Fruit fly (Drosophila melanogaster) whole organism, embryonic: ENCODE data around the gene PPYR1.

Experiments
- Atf3 ChIP-seq: fragments of 200-800 bp; sonication (Bioruptor generic); optimal IDR thresholded peaks from 3 replicates; lab custom pipeline; 2016; ENCODE audit warnings: missing biosample characterization, missing genetic modification characterization
- BtbVII ChIP-seq: fragments of 200-800 bp; sonication (Bioruptor generic); optimal IDR thresholded peaks from 3 replicates; lab custom pipeline; 2017; ENCODE audit warnings: missing biosample characterization, mild to moderate bottlenecking, missing genetic modification characterization
- CG1024 ChIP-seq: fragments of 200-800 bp; sonication (Bioruptor generic); IDR thresholded peaks from 2 replicates; pipeline ENCODE4 v1.3.6; 2022; ENCODE audit warnings: missing biosample characterization, missing genetic modification characterization
- CG10654 ChIP-seq: fragments of 200-800 bp; sonication (Bioruptor generic); optimal IDR thresholded peaks from 2 replicates; lab custom pipeline; 2016; ENCODE audit warnings: missing biosample characterization, missing genetic modification characterization
- CG10959 ChIP-seq: fragments of 200-800 bp; sonication (Bioruptor generic); IDR thresholded peaks from 2 replicates; pipeline ENCODE4 v1.3.6; 2022; ENCODE audit warnings: missing biosample characterization, missing genetic modification characterization
- CG11085 ChIP-seq: fragments of 200-800 bp; sonication (Bioruptor generic); IDR thresholded peaks from 2 replicates; pipeline ENCODE4 v1.3.6; 2022; ENCODE audit warnings: missing biosample characterization, missing genetic modification characterization
- CG1233 ChIP-seq: fragments of 200-800 bp; sonication (Bioruptor generic); optimal IDR thresholded peaks from 4 replicates; lab custom pipeline; 2018; ENCODE audit warnings: missing biosample characterization, mild to moderate bottlenecking, missing genetic modification characterization
- CG14050 ChIP-seq: fragments of 200-800 bp; sonication (Bioruptor generic); IDR thresholded peaks from 3 replicates; pipeline ENCODE4 v1.3.6; 2022; ENCODE audit warnings: missing biosample characterization, missing genetic modification characterization
- CG16815 ChIP-seq: fragments of 200-800 bp; sonication (Bioruptor generic); optimal IDR thresholded peaks from 3 replicates; lab custom pipeline; 2017; ENCODE audit warnings: missing biosample characterization, mild to moderate bottlenecking, missing genetic modification characterization
- CG18476 ChIP-seq: fragments of 200-800 bp; sonication (Bioruptor generic); optimal IDR thresholded peaks from 2 replicates; lab custom pipeline; 2016; ENCODE audit warnings: missing biosample characterization, mild to moderate bottlenecking, missing genetic modification characterization
- CG18764 ChIP-seq: fragments of 200-800 bp; sonication (Bioruptor generic); optimal IDR thresholded peaks from 3 replicates; lab custom pipeline; 2016; ENCODE audit warnings: missing biosample characterization, missing genetic modification characterization
- CG30431 ChIP-seq: fragments of 200-800 bp; sonication (Bioruptor generic); optimal IDR thresholded peaks from 2 replicates; lab custom pipeline; 2017; ENCODE audit warnings: missing biosample characterization, missing genetic modification characterization
- CG33213 ChIP-seq: fragments of 200-800 bp; sonication (Bioruptor generic); optimal IDR thresholded peaks from 3 replicates; lab custom pipeline; 2016; ENCODE audit warnings: missing biosample characterization, missing genetic modification characterization
- CG4404 ChIP-seq: fragments of 200-800 bp; sonication (Bioruptor generic); IDR thresholded peaks from 2 replicates; pipeline ENCODE4 v1.3.6; 2022; ENCODE audit warnings: missing biosample characterization, missing genetic modification characterization
- CG6791 ChIP-seq: fragments of 200-800 bp; sonication (Bioruptor generic); IDR thresholded peaks from 3 replicates; pipeline ENCODE4 v1.3.6; 2022; ENCODE audit warnings: missing biosample characterization, missing genetic modification characterization; ENCODE audit not compliant: partially characterized antibody
- CG7357 ChIP-seq: fragments of 200-800 bp; sonication (Bioruptor generic); IDR thresholded peaks from 3 replicates; pipeline ENCODE4 v1.3.6; 2022; ENCODE audit warnings: missing biosample characterization, missing genetic modification characterization
- CG8281 ChIP-seq: fragments of 200-800 bp; sonication (Bioruptor generic); optimal IDR thresholded peaks from 2 replicates; lab custom pipeline; 2018; ENCODE audit warnings: missing biosample characterization, mild to moderate bottlenecking, missing genetic modification characterization, moderate library complexity
- CG8478 ChIP-seq: fragments of >200 bp; optimal IDR thresholded peaks from 2 replicates; lab custom pipeline; 2018
- CG9437 ChIP-seq: fragments of 200-800 bp; sonication (Bioruptor generic); optimal IDR thresholded peaks from 2 replicates; lab custom pipeline; 2018; ENCODE audit warnings: missing biosample characterization, mild to moderate bottlenecking, missing genetic modification characterization
- CG9932 ChIP-seq: fragments of 200-800 bp; sonication (Bioruptor generic); IDR thresholded peaks from 2 replicates; pipeline ENCODE4 v1.3.6; 2022; ENCODE audit warnings: missing biosample characterization, missing genetic modification characterization
- CoRest ChIP-seq: fragments of 200-800 bp; sonication (Bioruptor generic); optimal IDR thresholded peaks from 3 replicates; lab custom pipeline; 2018; ENCODE audit warnings: missing biosample characterization, mild to moderate bottlenecking, missing genetic modification characterization, moderate library complexity
- D19B ChIP-seq: fragments of 200-800 bp; sonication (Bioruptor generic); optimal IDR thresholded peaks from 2 replicates; lab custom pipeline; 2017; ENCODE audit warnings: missing biosample characterization, mild to moderate bottlenecking, missing genetic modification characterization
- Dad ChIP-seq: fragments of 200-800 bp; sonication (Bioruptor generic); optimal IDR thresholded peaks from 3 replicates; lab custom pipeline; 2016; ENCODE audit warnings: missing biosample characterization, missing genetic modification characterization
- Dp ChIP-seq: fragments of 200-800 bp; sonication (Bioruptor generic); optimal IDR thresholded peaks from 2 replicates; lab custom pipeline; 2018; ENCODE audit warnings: missing biosample characterization, mild to moderate bottlenecking, missing genetic modification characterization, moderate library complexity
- HLH54F ChIP-seq: fragments of 200-800 bp; sonication (Bioruptor generic); optimal IDR thresholded peaks from 3 replicates; lab custom pipeline; 2016; ENCODE audit warnings: missing biosample characterization, missing genetic modification characterization
- Lhr ChIP-seq: fragments of 200-800 bp; sonication (Bioruptor generic); optimal IDR thresholded peaks from 3 replicates; lab custom pipeline; 2017; ENCODE audit warnings: mild to moderate bottlenecking, missing biosample characterization, missing genetic modification reagents, missing genetic modification characterization
- Stat92E ChIP-seq, 3 experiments: fragments of >200 bp in 2 of 3; fragments of 200-800 bp in 1 of 3; sonication (Bioruptor generic) in 1 of 3; optimal IDR thresholded peaks; 2 replicates each; lab custom pipeline; 2017 to 2019; ENCODE audit warnings: missing biosample characterization in 3 of 3, missing genetic modification characterization in 3 of 3, mild to moderate bottlenecking in 1 of 3, moderate library complexity in 1 of 3
- Usf ChIP-seq: fragments of 200-800 bp; sonication (Bioruptor generic); optimal IDR thresholded peaks from 2 replicates; lab custom pipeline; 2017; ENCODE audit warnings: missing genotype, missing biosample characterization, missing genetic modification characterization
- ac ChIP-seq: fragments of 200-800 bp; sonication (Bioruptor generic); optimal IDR thresholded peaks from 3 replicates; lab custom pipeline; 2017; ENCODE audit warnings: missing biosample characterization, mild to moderate bottlenecking, missing genetic modification characterization
- ap ChIP-seq: fragments of 200-800 bp; sonication (Bioruptor generic); IDR thresholded peaks from 2 replicates; pipeline ENCODE4 v1.3.6; 2022; ENCODE audit warnings: missing biosample characterization, missing genetic modification characterization
- bab2 ChIP-seq: fragments of 200-800 bp; sonication (Bioruptor generic); optimal IDR thresholded peaks from 2 replicates; lab custom pipeline; 2016; ENCODE audit warnings: missing biosample characterization, missing genetic modification characterization
- bcd ChIP-seq: fragments of 200-800 bp; sonication (Bioruptor generic); optimal IDR thresholded peaks from 2 replicates; lab custom pipeline; 2017; ENCODE audit warnings: missing biosample characterization, mild to moderate bottlenecking, missing genetic modification characterization
- br ChIP-seq: fragments of >200 bp; optimal IDR thresholded peaks from 2 replicates; lab custom pipeline; 2017
- bsh ChIP-seq, 2 experiments: fragments of 200-800 bp; sonication (Bioruptor generic); optimal IDR thresholded peaks; 2 replicates each; lab custom pipeline; 2017 to 2018; ENCODE audit warnings: mild to moderate bottlenecking in 2 of 2, missing biosample characterization in 2 of 2, missing genetic modification characterization in 2 of 2, moderate library complexity in 1 of 2
- cato ChIP-seq: fragments of 200-800 bp; sonication (Bioruptor generic); optimal IDR thresholded peaks from 2 replicates; lab custom pipeline; 2016; ENCODE audit warnings: missing biosample characterization, missing genetic modification characterization, borderline replicate concordance
- chm ChIP-seq: fragments of 200-800 bp; sonication (Bioruptor generic); IDR thresholded peaks from 2 replicates; pipeline ENCODE4 v1.3.6; 2022; ENCODE audit warnings: missing biosample characterization, missing genetic modification characterization
- croc ChIP-seq: fragments of 200-800 bp; sonication (Bioruptor generic); conservative IDR thresholded peaks from 3 replicates; pipeline ENCODE4 v1.3.6; 2022; ENCODE audit warnings: missing biosample characterization, missing genetic modification characterization
- crp ChIP-seq, 2 experiments: fragments of 200-800 bp; sonication (Bioruptor generic); optimal IDR thresholded peaks; 2 replicates in 1 of 2; 3 replicates in 1 of 2; lab custom pipeline; 2017; ENCODE audit warnings: missing biosample characterization in 2 of 2, missing genetic modification characterization in 2 of 2, mild to moderate bottlenecking in 1 of 2, moderate library complexity in 1 of 2
- cwo ChIP-seq: fragments of 200-800 bp; sonication (Bioruptor generic); optimal IDR thresholded peaks from 3 replicates; lab custom pipeline; 2017; ENCODE audit warnings: missing biosample characterization, missing genetic modification characterization, mild to moderate bottlenecking, moderate library complexity, missing genetic modification reagents
- gro ChIP-seq: fragments of 200-800 bp; sonication (Bioruptor generic); optimal IDR thresholded peaks from 2 replicates; lab custom pipeline; 2016; ENCODE audit warnings: missing biosample characterization, missing genetic modification characterization
- gsb-n ChIP-seq: fragments of 200-800 bp; sonication (Bioruptor generic); optimal IDR thresholded peaks from 3 replicates; lab custom pipeline; 2018; ENCODE audit warnings: missing biosample characterization, mild to moderate bottlenecking, missing genetic modification characterization
- her ChIP-seq: fragments of 200-800 bp; sonication (Bioruptor generic); optimal IDR thresholded peaks from 2 replicates; lab custom pipeline; 2016; ENCODE audit warnings: missing biosample characterization, missing genetic modification characterization
- lola ChIP-seq, 3 experiments: fragments of >200 bp in 2 of 3; fragments of 200-800 bp in 1 of 3; sonication (Bioruptor generic) in 1 of 3; optimal IDR thresholded peaks; 2 replicates each; lab custom pipeline; 2017 to 2019; ENCODE audit warnings: missing biosample characterization in 3 of 3, missing genetic modification characterization in 3 of 3, mild to moderate bottlenecking in 1 of 3, moderate library complexity in 1 of 3
- luna ChIP-seq: fragments of 200-800 bp; sonication (Bioruptor generic); optimal IDR thresholded peaks from 2 replicates; lab custom pipeline; 2016; ENCODE audit warnings: missing biosample characterization, missing genetic modification characterization
- pita ChIP-seq: fragments of 200-800 bp; sonication (Bioruptor generic); optimal IDR thresholded peaks from 2 replicates; lab custom pipeline; 2017; ENCODE audit warnings: missing biosample characterization, mild to moderate bottlenecking, missing genetic modification characterization
- pros ChIP-seq: fragments of 200-800 bp; sonication (Bioruptor generic); optimal IDR thresholded peaks from 3 replicates; lab custom pipeline; 2019; ENCODE audit warnings: missing biosample characterization, mild to moderate bottlenecking, missing genetic modification characterization, moderate library complexity
- sens ChIP-seq: fragments of 200-800 bp; sonication (Bioruptor generic); peaks from one replicate; lab custom pipeline; 2016; ENCODE audit warnings: missing biosample characterization, missing genetic modification characterization
- stwl ChIP-seq: fragments of 200-800 bp; sonication (Bioruptor generic); optimal IDR thresholded peaks from 3 replicates; lab custom pipeline; 2018; ENCODE audit warnings: missing biosample characterization, mild to moderate bottlenecking, missing genetic modification characterization, moderate library complexity
- tgo ChIP-seq: fragments of 200-800 bp; sonication (Bioruptor generic); IDR thresholded peaks from 3 replicates; pipeline ENCODE4 v1.3.6; 2022; ENCODE audit warnings: missing biosample characterization, missing genetic modification characterization
- tio ChIP-seq: fragments of 200-800 bp; sonication (Bioruptor generic); optimal IDR thresholded peaks from 2 replicates; lab custom pipeline; 2017; ENCODE audit warnings: missing biosample characterization, missing genetic modification characterization, inconsistent platforms
- trem ChIP-seq: fragments of 200-800 bp; optimal IDR thresholded peaks from 3 replicates; lab custom pipeline; 2019; ENCODE audit warnings: missing biosample characterization, mild to moderate bottlenecking, missing genetic modification characterization, moderate library complexity
- yki ChIP-seq: fragments of >200 bp; optimal IDR thresholded peaks from 3 replicates; lab custom pipeline; 2018

Gene PPYR1

DNA sequence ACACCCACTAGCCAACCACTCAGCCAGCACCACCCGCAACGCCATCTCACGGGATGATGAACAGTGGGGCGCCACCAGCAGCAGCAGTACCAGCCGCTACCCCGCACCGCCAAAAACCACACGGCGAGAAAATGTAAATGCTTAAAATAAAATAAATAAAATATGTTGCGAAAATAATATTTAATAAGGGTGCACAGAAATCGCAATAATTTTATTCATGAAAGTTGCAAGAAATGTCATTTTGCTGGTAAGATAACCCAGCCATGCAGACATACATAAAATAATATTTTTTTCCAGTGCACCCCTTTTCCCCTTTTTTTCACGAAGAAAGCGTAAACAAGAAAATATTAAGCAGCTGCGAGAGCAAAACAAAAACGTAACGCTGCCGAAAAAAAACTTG is 28.7 kb downstream of the PPYR1 start (continued):
- TF ChIP-seq pita (GFP tag; lab: Kevin White, UChicago) (no peak), stwl (tag; lab: Kevin White, UChicago) (no peak), pros (GFP tag; lab: Kevin White, UChicago) (no peak), CG6791 (GFP tag; lab: Robert Waterston, UW) (no peak), CG1233 (no peak), Lhr (GFP tag; lab: Kevin White, UChicago) (no peak), CG1024 (0 out of 2 replicates have a peak, but pooled peaks have one; percentile 20), bcd (GFP tag; lab: Kevin White, UChicago) (peak; percentile 62), sens (peak; percentile 33), trem (tag; lab: Kevin White, UChicago) (no peak), CG30431 (GFP tag; lab: Kevin White, UChicago) (peak; percentile 34), CG9932 (GFP tag; lab: Robert Waterston, UW) (peak; percentile 65), CG9437 (GFP tag; lab: Kevin White, UChicago) (peak; percentile 29), Usf (no peak), ap (peak; percentile 32; the same call in 1 of the 2 replicates), bsh (GFP tag; optimal IDR thresholded peaks at IDR 0.05; lab: Kevin White, UChicago) (peak in 1 of 2 experiments; percentile 68), D19B (GFP tag; lab: Kevin White, UChicago) (peak; percentile 41), CG16815 (GFP tag; lab: Kevin White, UChicago) (no peak), Atf3 (GFP tag; lab: Kevin White, UChicago) (no peak), CoRest (tag; lab: Kevin White, UChicago) (peak; percentile 77), cato (GFP tag; lab: Kevin White, UChicago) (peak; percentile 19), CG4404 (peak; percentile 47), HLH54F (GFP tag; lab: Kevin White, UChicago) (peak; percentile 60), bab2 (GFP tag; lab: Kevin White, UChicago) (peak; percentile 21), yki (lab: Kevin White, UChicago) (no peak), br (lab: Kevin White, UChicago) (no peak), CG8281 (tag; lab: Kevin White, UChicago) (peak; percentile 32), CG8478 (no peak), Dad (GFP tag; lab: Kevin White, UChicago) (no peak), lola (GFP tag; optimal IDR thresholded peaks at IDR 0.05; lab: Kevin White, UChicago) (no peak), CG10959 (no peak), BtbVII (GFP tag; lab: Kevin White, UChicago) (peak; percentile 58), luna (GFP tag; lab: Kevin White, UChicago) (no peak), crp (GFP tag; optimal IDR thresholded peaks at IDR 0.05; lab: Kevin White, UChicago) (peak in 1 of 2 experiments; percentile 9), tio (GFP tag; lab: Kevin White, UChicago) (peak; percentile 36), ac (no peak), CG11085 (GFP tag; lab: Robert Waterston, UW) (peak; percentile 43; the same call in 1 of the 2 replicates), her (GFP tag; lab: Kevin White, UChicago) (no peak), CG14050 (peak; percentile 41; the same call in 2 of the 3 replicates), cwo (GFP tag; lab: Kevin White, UChicago) (peak; percentile 75), CG33213 (GFP tag; lab: Kevin White, UChicago) (no peak), CG7357 (GFP tag; lab: Robert Waterston, UW) (peak; percentile 67; the same call in 1 of the 3 replicates), Stat92E (GFP tag; optimal IDR thresholded peaks at IDR 0.05; lab: Kevin White, UChicago) (no peak), tgo (GFP tag; lab: Robert Waterston, UW) (peak; percentile 72), gsb-n (tag; lab: Kevin White, UChicago) (no peak), chm (GFP tag; lab: Robert Waterston, UW) (no peak), croc (GFP tag; lab: Robert Waterston, UW) (peak; percentile 29; the same call in 1 of the 3 replicates), CG18476 (GFP tag; lab: Kevin White, UChicago) (peak; percentile 37), gro (GFP tag; lab: Kevin White, UChicago) (no peak), CG10654 (GFP tag; lab: Kevin White, UChicago) (peak; percentile 53), Dp (GFP tag; lab: Kevin White, UChicago) (no peak), CG18764 (GFP tag; lab: Kevin White, UChicago) (peak; percentile 6)
